1 fruit fly cellular context compared by ENCODE assay signal in the genomic region with DNA sequence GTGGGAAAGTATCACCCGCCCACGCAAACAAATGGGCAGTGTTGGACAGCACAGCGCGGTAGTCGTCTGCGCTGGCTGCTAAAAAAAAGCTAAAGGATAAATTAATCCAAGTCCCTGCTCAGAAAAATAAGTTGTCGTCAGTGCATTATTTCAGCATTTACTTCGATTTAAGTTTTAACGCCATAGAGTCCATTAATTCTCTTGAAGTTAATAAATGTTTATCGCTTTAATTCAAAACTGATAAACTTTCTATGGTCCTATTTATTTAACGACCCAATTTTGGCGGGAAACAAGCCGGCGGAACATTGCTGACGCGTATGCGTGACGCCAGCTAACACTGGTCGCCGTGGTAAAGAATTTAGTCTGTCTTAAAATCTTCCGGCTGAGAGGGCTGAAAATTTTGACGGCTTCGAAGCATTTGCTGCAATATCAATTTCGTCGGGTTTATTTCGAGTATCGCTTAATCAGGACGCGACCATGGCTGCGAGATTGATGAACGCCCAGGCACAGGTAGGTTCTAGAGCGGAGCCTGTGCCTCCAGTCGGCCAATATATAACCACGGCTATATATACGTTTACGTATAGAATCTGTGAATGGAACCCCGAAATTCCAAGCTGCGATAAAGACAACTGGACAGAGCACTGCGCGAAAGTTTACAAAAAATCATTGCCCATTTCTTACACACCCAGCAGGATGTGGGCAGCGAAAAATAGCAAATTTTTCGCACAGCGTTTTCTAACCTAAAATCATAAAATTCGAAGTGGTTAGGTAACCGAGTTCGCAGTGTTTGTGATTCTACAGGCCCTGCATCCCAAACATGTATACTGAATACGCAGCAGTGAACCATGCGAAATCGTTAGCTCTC.
TF ChIP-seq lines count a peak whose summit lies in the region.

Gene mAcon1 (plus strand): TSS at position 276 of the 865 bp plus-strand sequence.
Gene CG43345 (minus strand): TSS at position 287 of the 865 bp plus-strand sequence.
Gene CG43346 (minus strand): TSS at position 287 of the 865 bp plus-strand sequence.

TF ChIP-seq in whole organism, embryonic, 481 proteins besides CTCF, POLR2A, EP300 and RAD21 (continued from another document and continues in another):
- no peak for TF ChIP-seq Vsx1 (GFP tag; optimal IDR thresholded peaks at IDR 0.05; lab: Kevin White, UChicago)
- TF ChIP-seq emc (GFP tag; optimal IDR thresholded peaks at IDR 0.05; lab: Kevin White, UChicago): peak; percentile 84
- no peak for TF ChIP-seq sc (optimal IDR thresholded peaks at IDR 0.05; lab: Kevin White, UChicago)
- peak; percentile 68 for TF ChIP-seq sc (GFP tag; optimal IDR thresholded peaks at IDR 0.05; lab: Kevin White, UChicago)
- TF ChIP-seq lilli (GFP tag; optimal IDR thresholded peaks at IDR 0.05; lab: Kevin White, UChicago): peak; percentile 89
- peak; percentile 80 for TF ChIP-seq tin (GFP tag; optimal IDR thresholded peaks at IDR 0.05; lab: Kevin White, UChicago)
- TF ChIP-seq CG10565 (GFP tag; optimal IDR thresholded peaks at IDR 0.05; lab: Kevin White, UChicago): peak; percentile 16
- TF ChIP-seq CG8478 (optimal IDR thresholded peaks at IDR 0.05; lab: Kevin White, UChicago): no peak
- no peak for TF ChIP-seq lov (optimal IDR thresholded peaks at IDR 0.05; lab: Kevin White, UChicago)
- TF ChIP-seq lov (GFP tag; IDR thresholded peaks at IDR 0.05; lab: Robert Waterston, UW): no peak
- peak; percentile 44 for TF ChIP-seq CG10431 (GFP tag; optimal IDR thresholded peaks at IDR 0.05; lab: Kevin White, UChicago)
- peak; percentile 83 for TF ChIP-seq CG1792 (GFP tag; optimal IDR thresholded peaks at IDR 0.05; lab: Kevin White, UChicago)
- TF ChIP-seq gcm2 (GFP tag; optimal IDR thresholded peaks at IDR 0.05; lab: Kevin White, UChicago): peak; percentile 52
- TF ChIP-seq CG6765 (GFP tag; optimal IDR thresholded peaks at IDR 0.05; lab: Kevin White, UChicago): peak; percentile 27
- peak; percentile 67 for TF ChIP-seq fd3F (GFP tag; optimal IDR thresholded peaks at IDR 0.05; lab: Kevin White, UChicago)
- no peak for TF ChIP-seq gcm (GFP tag; optimal IDR thresholded peaks at IDR 0.05; lab: Kevin White, UChicago)
- no peak for TF ChIP-seq gsb (GFP tag; IDR thresholded peaks at IDR 0.05; lab: Robert Waterston, UW)
- peak; percentile 54 for TF ChIP-seq CG33557 (GFP tag; optimal IDR thresholded peaks at IDR 0.05; lab: Kevin White, UChicago)
- TF ChIP-seq Nf-YC (tag; optimal IDR thresholded peaks at IDR 0.05; lab: Kevin White, UChicago): no peak
- TF ChIP-seq H2.0 (GFP tag; IDR thresholded peaks at IDR 0.05; lab: Robert Waterston, UW): no peak
- TF ChIP-seq Ada2b (GFP tag; IDR thresholded peaks at IDR 0.05; lab: Robert Waterston, UW): peak; percentile 33; the same call in 1 of the 2 replicates
- no peak for TF ChIP-seq pita (GFP tag; optimal IDR thresholded peaks at IDR 0.05; lab: Kevin White, UChicago)
- peak; percentile 30 for TF ChIP-seq esg (GFP tag; conservative IDR thresholded peaks at IDR 0.05; lab: Robert Waterston, UW)
- TF ChIP-seq sob (GFP tag; IDR thresholded peaks at IDR 0.05; lab: Robert Waterston, UW): peak; percentile 78
- no peak for TF ChIP-seq CG2199 (GFP tag; IDR thresholded peaks at IDR 0.05; lab: Robert Waterston, UW)
- TF ChIP-seq CG10654 (GFP tag; optimal IDR thresholded peaks at IDR 0.05; lab: Kevin White, UChicago): peak; percentile 61
- no peak for TF ChIP-seq chinmo (GFP tag; IDR thresholded peaks at IDR 0.05; lab: Robert Waterston, UW; ENCODE audit: partially characterized antibody)
- TF ChIP-seq ham (GFP tag; IDR thresholded peaks at IDR 0.05; lab: Robert Waterston, UW): no peak
- TF ChIP-seq CG17802 (tag; optimal IDR thresholded peaks at IDR 0.05; lab: Kevin White, UChicago): no peak
- TF ChIP-seq seq (GFP tag; IDR thresholded peaks at IDR 0.05; lab: Robert Waterston, UW): peak; percentile 57; the same call in 1 of the 2 replicates
- TF ChIP-seq CG10959 (GFP tag; IDR thresholded peaks at IDR 0.05; lab: Robert Waterston, UW): peak; percentile 53; the same call in 1 of the 2 replicates
- TF ChIP-seq shn (GFP tag; optimal IDR thresholded peaks at IDR 0.05; lab: Kevin White, UChicago): peak; percentile 92
- TF ChIP-seq Xbp1 (GFP tag; optimal IDR thresholded peaks at IDR 0.05; lab: Kevin White, UChicago): peak; percentile 84
- TF ChIP-seq CG1024 (GFP tag; IDR thresholded peaks at IDR 0.05; lab: Robert Waterston, UW): no peak
- TF ChIP-seq so (GFP tag; IDR thresholded peaks at IDR 0.05; lab: Robert Waterston, UW): no peak
- TF ChIP-seq bbx (GFP tag; IDR thresholded peaks at IDR 0.05; lab: Robert Waterston, UW; ENCODE audit: partially characterized antibody): no peak
- peak; percentile 87 for TF ChIP-seq Antp (GFP tag; optimal IDR thresholded peaks at IDR 0.05; lab: Kevin White, UChicago)
- no peak for TF ChIP-seq cg (GFP tag; optimal IDR thresholded peaks at IDR 0.05; lab: Kevin White, UChicago)
- TF ChIP-seq peb (GFP tag; IDR thresholded peaks at IDR 0.05; lab: Robert Waterston, UW): no peak; the same call in 1 of the 2 replicates
- TF ChIP-seq ci (GFP tag; IDR thresholded peaks at IDR 0.05; lab: Robert Waterston, UW): no peak
- peak; percentile 97 for TF ChIP-seq Sin3A (optimal IDR thresholded peaks at IDR 0.05; lab: Kevin White, UChicago)
- peak; percentile 87 for TF ChIP-seq Myb (GFP tag; optimal IDR thresholded peaks at IDR 0.05; lab: Kevin White, UChicago)
- peak; percentile 83 for TF ChIP-seq B-H2 (GFP tag; optimal IDR thresholded peaks at IDR 0.05; lab: Kevin White, UChicago)
- peak; percentile 84 for TF ChIP-seq her (GFP tag; optimal IDR thresholded peaks at IDR 0.05; lab: Kevin White, UChicago)
- peak; percentile 99 for TF ChIP-seq Sry-β (GFP tag; optimal IDR thresholded peaks at IDR 0.05; lab: Kevin White, UChicago)
- TF ChIP-seq CG31224 (GFP tag; IDR thresholded peaks at IDR 0.05; lab: Robert Waterston, UW): peak; percentile 56
- TF ChIP-seq ERR (GFP tag; optimal IDR thresholded peaks at IDR 0.05; lab: Kevin White, UChicago): peak; percentile 82
- peak; percentile 93 for TF ChIP-seq CG17186 (GFP tag; optimal IDR thresholded peaks at IDR 0.05; lab: Kevin White, UChicago)
- TF ChIP-seq otp (GFP tag; IDR thresholded peaks at IDR 0.05; lab: Robert Waterston, UW): no peak
- TF ChIP-seq Elba2 (GFP tag; optimal IDR thresholded peaks at IDR 0.05; lab: Kevin White, UChicago): peak; percentile 11
- peak; percentile 82 for TF ChIP-seq CG12391 (tag; optimal IDR thresholded peaks at IDR 0.05; lab: Kevin White, UChicago)
- no peak for TF ChIP-seq CG11695 (GFP tag; IDR thresholded peaks at IDR 0.05; lab: Robert Waterston, UW)
- TF ChIP-seq slou (GFP tag; optimal IDR thresholded peaks at IDR 0.05; lab: Kevin White, UChicago): peak; percentile 70
- peak; percentile 78 for TF ChIP-seq Rfx (GFP tag; IDR thresholded peaks at IDR 0.05; lab: Robert Waterston, UW)
- peak; percentile 60 for TF ChIP-seq CG12219 (GFP tag; optimal IDR thresholded peaks at IDR 0.05; lab: Kevin White, UChicago)
- TF ChIP-seq tup (GFP tag; optimal IDR thresholded peaks at IDR 0.05; lab: Kevin White, UChicago): peak; percentile 65
- peak; percentile 77 for TF ChIP-seq CG4328 (GFP tag; optimal IDR thresholded peaks at IDR 0.05; lab: Kevin White, UChicago)
- 0 out of 2 replicates have a peak, but pooled peaks have one; percentile 8 for TF ChIP-seq Gsc (GFP tag; IDR thresholded peaks at IDR 0.05; lab: Robert Waterston, UW)
- peak; percentile 99 for TF ChIP-seq Ets65A (GFP tag; lab: Kevin White, UChicago)
- peak; percentile 73 for TF ChIP-seq CG18262 (tag; optimal IDR thresholded peaks at IDR 0.05; lab: Kevin White, UChicago)
- no peak for TF ChIP-seq ttk (GFP tag; IDR thresholded peaks at IDR 0.05; lab: Robert Waterston, UW)
- no peak; the same call in 1 of the 2 replicates for TF ChIP-seq CG31441 (GFP tag; IDR thresholded peaks at IDR 0.05; lab: Robert Waterston, UW)
- no peak for TF ChIP-seq sna (GFP tag; IDR thresholded peaks at IDR 0.05; lab: Robert Waterston, UW; ENCODE audit: partially characterized antibody)
- peak; percentile 53 for TF ChIP-seq CG10274 (GFP tag; optimal IDR thresholded peaks at IDR 0.05; lab: Kevin White, UChicago)
- peak; percentile 64 for TF ChIP-seq unpg (GFP tag; optimal IDR thresholded peaks at IDR 0.05; lab: Kevin White, UChicago)
- peak; percentile 69 for TF ChIP-seq CG4854 (GFP tag; optimal IDR thresholded peaks at IDR 0.05; lab: Kevin White, UChicago)
- peak; percentile 86 for TF ChIP-seq chn (GFP tag; optimal IDR thresholded peaks at IDR 0.05; lab: Kevin White, UChicago)
- no peak for TF ChIP-seq CG3407 (GFP tag; optimal IDR thresholded peaks at IDR 0.05; lab: Kevin White, UChicago)
- peak; percentile 58 for TF ChIP-seq CrebB (tag; optimal IDR thresholded peaks at IDR 0.05; lab: Kevin White, UChicago)
- TF ChIP-seq CG4360 (GFP tag; IDR thresholded peaks at IDR 0.05; lab: Robert Waterston, UW): no peak
- no peak for TF ChIP-seq CG31365 (tag; optimal IDR thresholded peaks at IDR 0.05; lab: Kevin White, UChicago)
- peak; percentile 61 for TF ChIP-seq CG9797 (GFP tag; optimal IDR thresholded peaks at IDR 0.05; lab: Kevin White, UChicago)
- peak; percentile 78 for TF ChIP-seq maf-S (GFP tag; optimal IDR thresholded peaks at IDR 0.05; lab: Kevin White, UChicago)
- no peak for TF ChIP-seq gce (GFP tag; IDR thresholded peaks at IDR 0.05; lab: Robert Waterston, UW)
- peak; percentile 59 for TF ChIP-seq PHDP (tag; optimal IDR thresholded peaks at IDR 0.05; lab: Kevin White, UChicago)
- TF ChIP-seq amos (GFP tag; IDR thresholded peaks at IDR 0.05; lab: Robert Waterston, UW; ENCODE audit: partially characterized antibody): no peak
- peak; percentile 76; the same call in 2 of the 3 replicates for TF ChIP-seq sr (GFP tag; IDR thresholded peaks at IDR 0.05; lab: Robert Waterston, UW)
- no peak for TF ChIP-seq C15 (GFP tag; IDR thresholded peaks at IDR 0.05; lab: Robert Waterston, UW)
- TF ChIP-seq hbn (GFP tag; IDR thresholded peaks at IDR 0.05; lab: Robert Waterston, UW; ENCODE audit: partially characterized antibody): no peak
- peak; percentile 45 for TF ChIP-seq Neu2 (GFP tag; optimal IDR thresholded peaks at IDR 0.05; lab: Kevin White, UChicago; ENCODE audit: borderline replicate concordance)
- no peak for TF ChIP-seq pros (GFP tag; optimal IDR thresholded peaks at IDR 0.05; lab: Kevin White, UChicago)
- peak; percentile 58; the same call in 1 of the 2 replicates for TF ChIP-seq wdn (GFP tag; IDR thresholded peaks at IDR 0.05; lab: Robert Waterston, UW)
- peak; percentile 47; the same call in 1 of the 2 replicates for TF ChIP-seq CG32767 (GFP tag; IDR thresholded peaks at IDR 0.05; lab: Robert Waterston, UW)
- TF ChIP-seq CG30020 (tag; optimal IDR thresholded peaks at IDR 0.05; lab: Kevin White, UChicago): peak; percentile 69
- 0 out of 2 replicates have a peak, but pooled peaks have one; percentile 39 for TF ChIP-seq CG14667 (GFP tag; IDR thresholded peaks at IDR 0.05; lab: Robert Waterston, UW)
- no peak for TF ChIP-seq wek (GFP tag; optimal IDR thresholded peaks at IDR 0.05; lab: Kevin White, UChicago)
- TF ChIP-seq al (GFP tag; IDR thresholded peaks at IDR 0.05; lab: Robert Waterston, UW): peak; percentile 73
- peak; percentile 83 for TF ChIP-seq grau (tag; optimal IDR thresholded peaks at IDR 0.05; lab: Kevin White, UChicago)
- peak; percentile 70 for TF ChIP-seq CG1233 (GFP tag; optimal IDR thresholded peaks at IDR 0.05; lab: Kevin White, UChicago)
- TF ChIP-seq CG14965 (GFP tag; optimal IDR thresholded peaks at IDR 0.05; lab: Kevin White, UChicago; ENCODE audit: borderline replicate concordance): peak; percentile 26
- no peak for TF ChIP-seq dati (GFP tag; IDR thresholded peaks at IDR 0.05; lab: Robert Waterston, UW)
- TF ChIP-seq nerfin-2 (GFP tag; IDR thresholded peaks at IDR 0.05; lab: Robert Waterston, UW; ENCODE audit: partially characterized antibody): no peak
- TF ChIP-seq Lpt (GFP tag; optimal IDR thresholded peaks at IDR 0.05; lab: Kevin White, UChicago): no peak
- peak; percentile 35; the same call in 1 of the 2 replicates for TF ChIP-seq CG11085 (GFP tag; IDR thresholded peaks at IDR 0.05; lab: Robert Waterston, UW)
- peak; percentile 66 for TF ChIP-seq CG17829 (tag; optimal IDR thresholded peaks at IDR 0.05; lab: Kevin White, UChicago)
- peak; percentile 66; the same call in 1 of the 2 replicates for TF ChIP-seq danr (GFP tag; IDR thresholded peaks at IDR 0.05; lab: Robert Waterston, UW)
- peak; percentile 46 for TF ChIP-seq mirr (GFP tag; optimal IDR thresholded peaks at IDR 0.05; lab: Kevin White, UChicago)
- peak; percentile 70 for TF ChIP-seq crc (GFP tag; optimal IDR thresholded peaks at IDR 0.05; lab: Kevin White, UChicago)
- TF ChIP-seq CG9609 (GFP tag; optimal IDR thresholded peaks at IDR 0.05; lab: Kevin White, UChicago): peak; percentile 87
- peak; percentile 74 for TF ChIP-seq Bteb2 (GFP tag; optimal IDR thresholded peaks at IDR 0.05; lab: Kevin White, UChicago)
- no peak for TF ChIP-seq CG12071 (GFP tag; optimal IDR thresholded peaks at IDR 0.05; lab: Kevin White, UChicago)
- TF ChIP-seq CG10321 (GFP tag; IDR thresholded peaks at IDR 0.05; lab: Robert Waterston, UW): peak; percentile 47; the same call in 1 of the 2 replicates
- no peak for TF ChIP-seq wor (GFP tag; IDR thresholded peaks at IDR 0.05; lab: Robert Waterston, UW)
- TF ChIP-seq sim (GFP tag; IDR thresholded peaks at IDR 0.05; lab: Robert Waterston, UW): no peak
- TF ChIP-seq crp (GFP tag; optimal IDR thresholded peaks at IDR 0.05; lab: Kevin White, UChicago): peak in 1 of 2 experiments; percentile 80
- TF ChIP-seq CG8388 (GFP tag; optimal IDR thresholded peaks at IDR 0.05; lab: Kevin White, UChicago): no peak
- TF ChIP-seq CG8281 (tag; optimal IDR thresholded peaks at IDR 0.05; lab: Kevin White, UChicago): peak; percentile 39
- peak; percentile 60 for TF ChIP-seq CG2116 (GFP tag; optimal IDR thresholded peaks at IDR 0.05; lab: Kevin White, UChicago)
- peak; percentile 69 for TF ChIP-seq repo (GFP tag; optimal IDR thresholded peaks at IDR 0.05; lab: Kevin White, UChicago)
- TF ChIP-seq cato (GFP tag; optimal IDR thresholded peaks at IDR 0.05; lab: Kevin White, UChicago; ENCODE audit: borderline replicate concordance): peak; percentile 70
- no peak for TF ChIP-seq Scr (GFP tag; IDR thresholded peaks at IDR 0.05; lab: Robert Waterston, UW; ENCODE audit: partially characterized antibody)
- peak; percentile 73 for TF ChIP-seq CG12942 (GFP tag; optimal IDR thresholded peaks at IDR 0.05; lab: Kevin White, UChicago)
- peak; percentile 73 for TF ChIP-seq dmrt11E (tag; optimal IDR thresholded peaks at IDR 0.05; lab: Kevin White, UChicago)
- TF ChIP-seq sens (GFP tag; lab: Kevin White, UChicago): peak; percentile 98
- TF ChIP-seq bcd (GFP tag; optimal IDR thresholded peaks at IDR 0.05; lab: Kevin White, UChicago): no peak
- TF ChIP-seq CG16779 (GFP tag; IDR thresholded peaks at IDR 0.05; lab: Robert Waterston, UW): no peak
- peak; percentile 94 for TF ChIP-seq pho (GFP tag; optimal IDR thresholded peaks at IDR 0.05; lab: Kevin White, UChicago)
- peak; percentile 69 for TF ChIP-seq CG7987 (GFP tag; optimal IDR thresholded peaks at IDR 0.05; lab: Kevin White, UChicago)
